Fruit fly (Drosophila melanogaster) whole organism, prepupa: ENCODE data around the gene sqz.
A peak's percentile ranks its signal among the peaks of the same experiment; 100 is the strongest.

ENCODE experiments used
- Blimp-1 ChIP-seq: fragments of 200-800 bp; sonication (Bioruptor generic); optimal IDR thresholded peaks from 3 replicates; lab custom pipeline; 2017; ENCODE audit warnings: missing biosample characterization, missing genetic modification characterization, mild to moderate bottlenecking, moderate library complexity, missing genetic modification reagents
- CG10631 ChIP-seq: fragments of 200-800 bp; sonication (Bioruptor generic); optimal IDR thresholded peaks from 2 replicates; lab custom pipeline; 2016; ENCODE audit warnings: missing biosample characterization, missing genetic modification characterization
- CG10669 ChIP-seq: fragments of 200-800 bp; sonication (Bioruptor generic); optimal IDR thresholded peaks from 3 replicates; lab custom pipeline; 2018; ENCODE audit warnings: missing biosample characterization, mild to moderate bottlenecking, missing genetic modification characterization, moderate library complexity
- CG11294 ChIP-seq: fragments of 200-800 bp; sonication (Bioruptor generic); IDR thresholded peaks from 2 replicates; pipeline ENCODE4 v1.3.6; 2022; ENCODE audit warnings: missing biosample characterization, missing genetic modification characterization
- CG11902 ChIP-seq: fragments of 200-800 bp; sonication (Bioruptor generic); optimal IDR thresholded peaks from 3 replicates; lab custom pipeline; 2016; ENCODE audit warnings: missing biosample characterization, missing genetic modification characterization
- CG15336 ChIP-seq: fragments of 200-800 bp; sonication (Bioruptor generic); IDR thresholded peaks from 2 replicates; pipeline ENCODE4 v1.3.6; 2022; ENCODE audit warnings: missing biosample characterization, missing genetic modification characterization
- CG16779 ChIP-seq: fragments of 200-800 bp; sonication (Bioruptor generic); optimal IDR thresholded peaks from 3 replicates; lab custom pipeline; 2017; ENCODE audit warnings: missing biosample characterization, mild to moderate bottlenecking, missing genetic modification characterization
- CG3032 ChIP-seq: fragments of 200-800 bp; optimal IDR thresholded peaks from 2 replicates; lab custom pipeline; 2019; ENCODE audit warnings: missing biosample characterization, mild to moderate bottlenecking, missing genetic modification characterization, moderate library complexity
- CG31627 ChIP-seq: fragments of 200-800 bp; sonication (Bioruptor generic); optimal IDR thresholded peaks from 3 replicates; lab custom pipeline; 2016; ENCODE audit warnings: missing biosample characterization, missing genetic modification characterization
- CG32006 ChIP-seq: fragments of 200-800 bp; sonication (Bioruptor generic); optimal IDR thresholded peaks from 3 replicates; lab custom pipeline; 2017; ENCODE audit warnings: missing biosample characterization, mild to moderate bottlenecking, missing genetic modification characterization
- CG34406 ChIP-seq: fragments of 200-800 bp; sonication (Bioruptor generic); optimal IDR thresholded peaks from 3 replicates; lab custom pipeline; 2016; ENCODE audit warnings: missing biosample characterization, missing genetic modification characterization
- CG3919 ChIP-seq: fragments of 200-800 bp; sonication (Bioruptor generic); optimal IDR thresholded peaks from 3 replicates; lab custom pipeline; 2016; ENCODE audit warnings: missing biosample characterization, missing genetic modification characterization
- CG4318 ChIP-seq: fragments of 200-800 bp; sonication (Bioruptor generic); optimal IDR thresholded peaks from 3 replicates; lab custom pipeline; 2017; ENCODE audit warnings: missing biosample characterization, mild to moderate bottlenecking, missing genetic modification characterization
- CG6163 ChIP-seq: fragments of 200-800 bp; sonication (Bioruptor generic); IDR thresholded peaks from 3 replicates; pipeline ENCODE4 v1.3.6; 2022; ENCODE audit warnings: missing biosample characterization, missing genetic modification characterization
- CG6808 ChIP-seq: fragments of 200-800 bp; sonication (Bioruptor generic); optimal IDR thresholded peaks from 3 replicates; lab custom pipeline; 2017; ENCODE audit warnings: missing biosample characterization, missing genetic modification characterization, mild to moderate bottlenecking, moderate library complexity, missing genetic modification reagents
- CG6854 ChIP-seq: fragments of 200-800 bp; sonication (Bioruptor generic); optimal IDR thresholded peaks from 2 replicates; lab custom pipeline; 2017; ENCODE audit warnings: missing biosample characterization, mild to moderate bottlenecking, missing genetic modification characterization
- CG7368 ChIP-seq: fragments of 200-800 bp; sonication (Bioruptor generic); optimal IDR thresholded peaks from 3 replicates; lab custom pipeline; 2016; ENCODE audit warnings: missing biosample characterization, missing genetic modification characterization
- CG8119 ChIP-seq: fragments of 200-800 bp; sonication (Bioruptor generic); IDR thresholded peaks from 3 replicates; pipeline ENCODE4 v1.3.6; 2022; ENCODE audit warnings: missing biosample characterization, missing genetic modification characterization
- CG8319 ChIP-seq: fragments of 200-800 bp; sonication (Bioruptor generic); optimal IDR thresholded peaks from 3 replicates; lab custom pipeline; 2016; ENCODE audit warnings: missing biosample characterization, missing genetic modification characterization
- CG8632 ChIP-seq: fragments of 200-800 bp; sonication (Bioruptor generic); optimal IDR thresholded peaks from 3 replicates; lab custom pipeline; 2016; ENCODE audit warnings: missing biosample characterization, missing genetic modification characterization
- CG9139 ChIP-seq: fragments of 200-800 bp; sonication (Bioruptor generic); optimal IDR thresholded peaks from 3 replicates; lab custom pipeline; 2017; ENCODE audit warnings: missing biosample characterization, mild to moderate bottlenecking, missing genetic modification characterization
- Eip75B ChIP-seq: fragments of 200-800 bp; sonication (Bioruptor generic); optimal IDR thresholded peaks from 3 replicates; lab custom pipeline; 2016; ENCODE audit warnings: missing biosample characterization, missing genetic modification characterization
- Eip78C ChIP-seq: fragments of 200-800 bp; sonication (Bioruptor generic); peaks from one replicate; lab custom pipeline; 2016; ENCODE audit warnings: missing biosample characterization, missing genetic modification characterization
- Eip93F ChIP-seq: fragments of 200-800 bp; sonication (Bioruptor generic); optimal IDR thresholded peaks from 2 replicates; lab custom pipeline; 2016; ENCODE audit warnings: missing biosample characterization, mild to moderate bottlenecking, missing genetic modification characterization
- Ets96B ChIP-seq: fragments of 200-800 bp; optimal IDR thresholded peaks from 2 replicates; lab custom pipeline; 2019; ENCODE audit warnings: missing biosample characterization, mild to moderate bottlenecking, missing genetic modification characterization, moderate library complexity
- Gug ChIP-seq: fragments of 200-800 bp; sonication (Bioruptor generic); IDR thresholded peaks from 2 replicates; pipeline ENCODE4 v1.3.6; 2022; ENCODE audit warnings: missing biosample characterization, missing genetic modification characterization
- Lpt ChIP-seq: fragments of 200-800 bp; sonication (Bioruptor generic); optimal IDR thresholded peaks from 3 replicates; lab custom pipeline; 2016; ENCODE audit warnings: missing biosample characterization, missing genetic modification characterization
- Met ChIP-seq: fragments of 200-800 bp; sonication (Bioruptor generic); optimal IDR thresholded peaks from 3 replicates; lab custom pipeline; 2016; ENCODE audit warnings: missing biosample characterization, missing genetic modification characterization
- OdsH ChIP-seq: fragments of 200-800 bp; sonication (Bioruptor generic); optimal IDR thresholded peaks from 3 replicates; lab custom pipeline; 2016; ENCODE audit warnings: missing biosample characterization, missing genetic modification characterization
- Smox ChIP-seq: fragments of 200-800 bp; sonication (Bioruptor generic); optimal IDR thresholded peaks from 3 replicates; lab custom pipeline; 2016; ENCODE audit warnings: missing biosample characterization, missing genetic modification characterization
- Sox102F ChIP-seq: fragments of 200-800 bp; sonication (Bioruptor generic); optimal IDR thresholded peaks from 2 replicates; lab custom pipeline; 2016; ENCODE audit warnings: missing biosample characterization, mild to moderate bottlenecking, missing genetic modification characterization
- Sox14 ChIP-seq: fragments of 200-800 bp; sonication (Bioruptor generic); optimal IDR thresholded peaks from 3 replicates; lab custom pipeline; 2016; ENCODE audit warnings: missing biosample characterization, missing genetic modification characterization
- Sox15 ChIP-seq: fragments of 200-800 bp; sonication (Bioruptor generic); optimal IDR thresholded peaks from 3 replicates; lab custom pipeline; 2016; ENCODE audit warnings: missing biosample characterization, missing genetic modification characterization
- achi ChIP-seq: fragments of 200-800 bp; sonication (Bioruptor generic); optimal IDR thresholded peaks from 3 replicates; lab custom pipeline; 2016; ENCODE audit warnings: missing biosample characterization, missing genetic modification characterization
- cyc ChIP-seq: fragments of 200-800 bp; sonication (Bioruptor generic); optimal IDR thresholded peaks from 3 replicates; lab custom pipeline; 2016; ENCODE audit warnings: missing biosample characterization, missing genetic modification characterization
- dac ChIP-seq: fragments of 200-800 bp; sonication (Bioruptor generic); optimal IDR thresholded peaks from 2 replicates; lab custom pipeline; 2017; ENCODE audit warnings: missing biosample characterization, mild to moderate bottlenecking, missing genetic modification characterization
- esn ChIP-seq: fragments of 200-800 bp; sonication (Bioruptor generic); optimal IDR thresholded peaks from 2 replicates; lab custom pipeline; 2016; ENCODE audit warnings: missing biosample characterization, mild to moderate bottlenecking, missing genetic modification characterization, moderate library complexity
- fd59A ChIP-seq: fragments of 200-800 bp; sonication (Bioruptor generic); optimal IDR thresholded peaks from 2 replicates; lab custom pipeline; 2017; ENCODE audit warnings: missing biosample characterization, mild to moderate bottlenecking, missing genetic modification characterization, missing genetic modification reagents
- fd85E ChIP-seq: fragments of 200-800 bp; sonication (Bioruptor generic); optimal IDR thresholded peaks from 3 replicates; lab custom pipeline; 2016; ENCODE audit warnings: missing biosample characterization, missing genetic modification characterization
- fkh ChIP-seq: fragments of 200-800 bp; sonication (Bioruptor generic); optimal IDR thresholded peaks from 3 replicates; lab custom pipeline; 2017; ENCODE audit warnings: missing biosample characterization, mild to moderate bottlenecking, missing genetic modification characterization, moderate library complexity
- lz ChIP-seq: fragments of 200-800 bp; sonication (Bioruptor generic); optimal IDR thresholded peaks from 3 replicates; lab custom pipeline; 2016; ENCODE audit warnings: missing biosample characterization, missing genetic modification characterization
- pdm3 ChIP-seq: fragments of 200-800 bp; sonication (Bioruptor generic); optimal IDR thresholded peaks from 3 replicates; lab custom pipeline; 2016; ENCODE audit warnings: missing biosample characterization, missing genetic modification characterization
- salr ChIP-seq, 2 experiments: fragments of 200-800 bp; sonication (Bioruptor generic); optimal IDR thresholded peaks; 3 replicates each; lab custom pipeline; 2016 to 2018; ENCODE audit warnings: missing biosample characterization in 2 of 2, missing genetic modification characterization in 2 of 2, mild to moderate bottlenecking in 1 of 2
- spab ChIP-seq: fragments of 200-800 bp; sonication (Bioruptor generic); optimal IDR thresholded peaks from 2 replicates; lab custom pipeline; 2017; ENCODE audit warnings: missing biosample characterization, mild to moderate bottlenecking, missing genetic modification characterization, missing genetic modification reagents
- ss ChIP-seq, 2 experiments: fragments of 200-800 bp; sonication (Bioruptor generic); optimal IDR thresholded peaks; 2 replicates in 1 of 2; 3 replicates in 1 of 2; lab custom pipeline; 2017 to 2018; ENCODE audit warnings: mild to moderate bottlenecking in 2 of 2, missing biosample characterization in 2 of 2, missing genetic modification characterization in 2 of 2, moderate library complexity in 1 of 2
- svp ChIP-seq: fragments of 200-800 bp; sonication (Bioruptor generic); peaks from one replicate; lab custom pipeline; 2016; ENCODE audit warnings: missing biosample characterization, missing genetic modification characterization
- topi ChIP-seq: fragments of 200-800 bp; sonication (Bioruptor generic); optimal IDR thresholded peaks from 3 replicates; lab custom pipeline; 2016; ENCODE audit warnings: missing biosample characterization, missing genetic modification characterization
- vri ChIP-seq: fragments of 200-800 bp; sonication (Bioruptor generic); optimal IDR thresholded peaks from 3 replicates; lab custom pipeline; 2016; ENCODE audit warnings: missing biosample characterization, mild to moderate bottlenecking, missing genetic modification characterization

Gene sqz

DNA sequence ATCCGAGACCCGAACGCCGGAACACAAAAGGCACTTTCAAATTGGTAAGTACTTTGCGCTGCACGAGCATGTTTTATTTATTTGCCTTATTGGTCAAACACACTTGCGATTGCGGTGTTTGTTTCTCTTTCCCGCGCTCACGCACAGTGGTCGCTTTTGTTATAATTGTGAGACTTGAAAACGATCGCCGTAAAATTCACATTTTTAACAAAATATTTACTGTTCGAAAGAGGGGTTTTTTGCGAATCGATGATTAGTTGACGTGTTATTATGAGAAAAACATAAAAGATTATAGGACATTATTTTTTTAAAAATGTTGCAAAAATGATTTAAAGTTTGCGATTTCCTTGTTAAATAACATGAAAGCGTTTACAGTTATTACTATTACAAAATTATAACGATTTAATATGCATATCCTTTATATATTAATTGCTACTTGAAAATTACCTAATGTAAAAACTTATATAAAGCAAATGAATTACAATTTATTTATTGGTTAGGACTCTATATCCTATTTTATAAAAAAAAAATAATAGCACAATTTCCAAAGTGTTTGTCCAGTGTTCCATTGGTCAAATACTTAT is 954 bp downstream of the sqz start (continued):
- TF ChIP-seq CG8119 (peak; percentile 25; the same call in 1 of the 3 replicates), lz (peak; percentile 33), CG34406 (GFP tag; lab: Kevin White, UChicago) (peak; percentile 22), CG3032 (peak; percentile 17), topi (peak; percentile 58), CG6854 (no peak), salr (GFP tag; optimal IDR thresholded peaks at IDR 0.05; lab: Kevin White, UChicago) (peak in 1 of 2 experiments; percentile 53), CG9139 (GFP tag; lab: Kevin White, UChicago) (no peak), CG11902 (no peak), Met (GFP tag; lab: Kevin White, UChicago) (peak; percentile 66), Eip75B (GFP tag; lab: Kevin White, UChicago) (peak; percentile 34), CG6163 (GFP tag; lab: Robert Waterston, UW) (peak; percentile 47; the same call in 2 of the 3 replicates), dac (GFP tag; lab: Kevin White, UChicago) (no peak), OdsH (GFP tag; lab: Kevin White, UChicago) (peak; percentile 24), vri (no peak), fd59A (GFP tag; lab: Kevin White, UChicago) (no peak), CG4318 (GFP tag; lab: Kevin White, UChicago) (peak; percentile 70), ss (GFP tag; optimal IDR thresholded peaks at IDR 0.05; lab: Kevin White, UChicago) (no peak), Sox15 (no peak), esn (peak; percentile 43), svp (peak; percentile 76), fd85E (GFP tag; lab: Kevin White, UChicago) (no peak)
- TF ChIP-seq, all 60 proteins: peak for 35

DNA sequence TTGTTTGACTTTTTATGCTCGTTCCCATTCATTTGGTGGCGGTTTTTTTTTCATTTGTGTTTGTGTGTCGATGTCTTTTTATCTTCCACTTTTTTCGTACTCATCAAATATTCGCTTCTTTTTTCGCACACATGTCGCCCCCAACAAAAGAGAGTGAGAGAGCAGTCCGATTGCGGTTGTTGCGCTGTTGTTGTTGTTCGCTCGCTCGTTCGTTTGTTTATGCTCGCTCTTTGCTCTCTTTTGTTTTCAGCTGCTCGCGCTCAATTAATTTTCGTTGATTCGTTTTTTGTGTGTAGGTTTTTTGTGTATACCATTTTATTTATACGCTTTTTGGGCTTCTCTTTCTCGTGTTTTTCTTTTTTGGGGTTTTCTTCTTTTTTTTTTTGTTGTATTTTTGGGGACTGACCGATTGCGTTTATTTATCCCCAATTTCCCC is 1.6 kb downstream of the sqz start:
- no peak for TF ChIP-seq CG11294 (GFP tag; lab: Robert Waterston, UW)
- TF ChIP-seq esn = no peak
- TF ChIP-seq Lpt (GFP tag; lab: Kevin White, UChicago) = peak; percentile 29
- TF ChIP-seq fd59A (GFP tag; lab: Kevin White, UChicago) = no peak
- TF ChIP-seq fd85E (GFP tag; lab: Kevin White, UChicago) = peak; percentile 20
- TF ChIP-seq pdm3 (GFP tag; lab: Kevin White, UChicago) = no peak
- peak; percentile 25 for TF ChIP-seq Ets96B
- TF ChIP-seq ss (GFP tag; optimal IDR thresholded peaks at IDR 0.05; lab: Kevin White, UChicago) = peak; percentile 63 to 70
- peak; percentile 2 for TF ChIP-seq Smox (GFP tag; lab: Kevin White, UChicago)
- TF ChIP-seq CG8632 = no peak
- no peak for TF ChIP-seq CG11902
- TF ChIP-seq CG7368 (GFP tag; lab: Kevin White, UChicago) = no peak
- TF ChIP-seq Sox102F = peak; percentile 47
- TF ChIP-seq Gug = no peak
- no peak for TF ChIP-seq Sox14 (GFP tag; lab: Kevin White, UChicago)
- TF ChIP-seq CG9139 (GFP tag; lab: Kevin White, UChicago) = peak; percentile 59
- TF ChIP-seq CG10631 (GFP tag; lab: Kevin White, UChicago) = no peak
- peak; percentile 32 for TF ChIP-seq CG6808 (GFP tag; lab: Kevin White, UChicago)
- peak; percentile 61; the same call in 1 of the 2 replicates for TF ChIP-seq CG15336 (GFP tag; lab: Robert Waterston, UW)
- TF ChIP-seq OdsH (GFP tag; lab: Kevin White, UChicago) = no peak
- no peak for TF ChIP-seq Blimp-1 (GFP tag; lab: Kevin White, UChicago)
- no peak for TF ChIP-seq lz
- no peak for TF ChIP-seq cyc (GFP tag; lab: Kevin White, UChicago)
- TF ChIP-seq CG32006 (GFP tag; lab: Kevin White, UChicago) = no peak
- peak; percentile 2 for TF ChIP-seq Eip78C (GFP tag; lab: Kevin White, UChicago)
- TF ChIP-seq achi (GFP tag; lab: Kevin White, UChicago) = no peak
- TF ChIP-seq fkh (GFP tag; lab: Kevin White, UChicago) = no peak
- peak; percentile 42 for TF ChIP-seq CG16779
- no peak for TF ChIP-seq Sox15
- TF ChIP-seq CG3919 (GFP tag; lab: Kevin White, UChicago) = no peak
- TF ChIP-seq svp = no peak
- no peak for TF ChIP-seq CG10669
- TF ChIP-seq Eip93F (GFP tag; lab: Kevin White, UChicago) = peak; percentile 11
- TF ChIP-seq spab (GFP tag; lab: Kevin White, UChicago) = no peak
- TF ChIP-seq Met (GFP tag; lab: Kevin White, UChicago) = no peak
- no peak for TF ChIP-seq CG34406 (GFP tag; lab: Kevin White, UChicago)
- no peak for TF ChIP-seq dac (GFP tag; lab: Kevin White, UChicago)
- TF ChIP-seq CG6854 = peak; percentile 60
- no peak for TF ChIP-seq CG8319
- no peak for TF ChIP-seq CG31627 (GFP tag; lab: Kevin White, UChicago)
- TF ChIP-seq Eip75B (GFP tag; lab: Kevin White, UChicago) = no peak
